Fruit fly (Drosophila melanogaster): ENCODE data around the gene mRpL22.

Gene mRpL22

dm6 chrX:16787416-16787900 lies 3.7 kb downstream of the mRpL22 start (continued):
- TF ChIP-seq Fer3 (tag; optimal IDR thresholded peaks at IDR 0.05): no peak
- TF ChIP-seq NC2α (GFP tag; optimal IDR thresholded peaks at IDR 0.05): no peak
- no peak for TF ChIP-seq CG6813 (GFP tag; optimal IDR thresholded peaks at IDR 0.05)
- no peak for TF ChIP-seq CG11456 (GFP tag; IDR thresholded peaks at IDR 0.05)
- TF ChIP-seq H2.0 (GFP tag; IDR thresholded peaks at IDR 0.05): no peak
- no peak for TF ChIP-seq en (GFP tag; optimal IDR thresholded peaks at IDR 0.05)
- no peak for TF ChIP-seq Ets97D (GFP tag; optimal IDR thresholded peaks at IDR 0.05)
- no peak for TF ChIP-seq CG12104 (GFP tag; optimal IDR thresholded peaks at IDR 0.05)
- TF ChIP-seq Optix (GFP tag; IDR thresholded peaks at IDR 0.05): no peak
- no peak for TF ChIP-seq sima (GFP tag; optimal IDR thresholded peaks at IDR 0.05)
- TF ChIP-seq kay (GFP tag; optimal IDR thresholded peaks at IDR 0.05): no peak
- TF ChIP-seq ci (GFP tag; IDR thresholded peaks at IDR 0.05): no peak
- no peak for TF ChIP-seq Bteb2 (GFP tag; optimal IDR thresholded peaks at IDR 0.05)
- TF ChIP-seq CG30431 (GFP tag; optimal IDR thresholded peaks at IDR 0.05): no peak
- no peak for TF ChIP-seq CG6689 (GFP tag; IDR thresholded peaks at IDR 0.05)
- no peak for TF ChIP-seq dmrt11E (tag; optimal IDR thresholded peaks at IDR 0.05)
- TF ChIP-seq ato (GFP tag; IDR thresholded peaks at IDR 0.05; ENCODE audit: partially characterized antibody): no peak
- TF ChIP-seq Abd-B (GFP tag; optimal IDR thresholded peaks at IDR 0.05): no peak
- no peak for TF ChIP-seq gcm (GFP tag; optimal IDR thresholded peaks at IDR 0.05)
- TF ChIP-seq amos (GFP tag; IDR thresholded peaks at IDR 0.05; ENCODE audit: partially characterized antibody): peak; percentile 69
- TF ChIP-seq CG8765 (GFP tag; IDR thresholded peaks at IDR 0.05): no peak
- peak; percentile 65; the same call in 2 of the 3 replicates for TF ChIP-seq knrl (GFP tag; IDR thresholded peaks at IDR 0.05; ENCODE audit: partially characterized antibody)
- no peak for TF ChIP-seq CG4328 (GFP tag; optimal IDR thresholded peaks at IDR 0.05)
- no peak for TF ChIP-seq CG8290 (GFP tag; optimal IDR thresholded peaks at IDR 0.05)
- TF ChIP-seq CG8290 (tag; optimal IDR thresholded peaks at IDR 0.05): no peak
- peak; percentile 40 for TF ChIP-seq trem (tag; optimal IDR thresholded peaks at IDR 0.05)
- no peak for TF ChIP-seq dimm (GFP tag; IDR thresholded peaks at IDR 0.05)
- TF ChIP-seq CG1603 (tag; optimal IDR thresholded peaks at IDR 0.05): no peak
- TF ChIP-seq chm (GFP tag; IDR thresholded peaks at IDR 0.05): no peak
- no peak for TF ChIP-seq sd (tag; optimal IDR thresholded peaks at IDR 0.05)
- TF ChIP-seq CG11695 (GFP tag; IDR thresholded peaks at IDR 0.05): no peak
- no peak for TF ChIP-seq h (optimal IDR thresholded peaks at IDR 0.05)
- no peak for TF ChIP-seq stc (GFP tag; IDR thresholded peaks at IDR 0.05)
- TF ChIP-seq Bdp1 (GFP tag; optimal IDR thresholded peaks at IDR 0.05): no peak
- no peak for TF ChIP-seq CG12236 (GFP tag; optimal IDR thresholded peaks at IDR 0.05)
- TF ChIP-seq hbn (GFP tag; IDR thresholded peaks at IDR 0.05; ENCODE audit: partially characterized antibody): peak; percentile 29; the same call in 1 of the 2 replicates
- no peak for TF ChIP-seq CG34422 (GFP tag; IDR thresholded peaks at IDR 0.05)
- no peak for TF ChIP-seq HLHmδ (GFP tag; optimal IDR thresholded peaks at IDR 0.05)
- no peak for TF ChIP-seq emc (GFP tag; optimal IDR thresholded peaks at IDR 0.05)
- TF ChIP-seq Nf-YB (GFP tag; optimal IDR thresholded peaks at IDR 0.05): no peak
- TF ChIP-seq CG12769 (tag; optimal IDR thresholded peaks at IDR 0.05): no peak
- no peak for TF ChIP-seq CG10979 (tag; optimal IDR thresholded peaks at IDR 0.05)
- TF ChIP-seq luna (GFP tag; optimal IDR thresholded peaks at IDR 0.05): no peak
- no peak for TF ChIP-seq twi (tag; optimal IDR thresholded peaks at IDR 0.05)
- no peak for TF ChIP-seq Hmx (GFP tag; optimal IDR thresholded peaks at IDR 0.05)
- TF ChIP-seq Dp (GFP tag; optimal IDR thresholded peaks at IDR 0.05): peak; percentile 78
- no peak for TF ChIP-seq B-H2 (GFP tag; optimal IDR thresholded peaks at IDR 0.05)
- no peak for TF ChIP-seq CG33213 (GFP tag; optimal IDR thresholded peaks at IDR 0.05)
- TF ChIP-seq Sin3A (optimal IDR thresholded peaks at IDR 0.05): peak; percentile 55
- TF ChIP-seq CG2875 (GFP tag; optimal IDR thresholded peaks at IDR 0.05): no peak
- TF ChIP-seq CG30403 (GFP tag; optimal IDR thresholded peaks at IDR 0.05): peak; percentile 5
- no peak for TF ChIP-seq HLH3B (GFP tag; IDR thresholded peaks at IDR 0.05)
- TF ChIP-seq CG12744 (GFP tag; optimal IDR thresholded peaks at IDR 0.05): no peak

Data from whole organism, embryonic.